Worm (Caenorhabditis elegans): Measurements from ENCODE around the gene cyl-1.

Gene cyl-1

DNA sequence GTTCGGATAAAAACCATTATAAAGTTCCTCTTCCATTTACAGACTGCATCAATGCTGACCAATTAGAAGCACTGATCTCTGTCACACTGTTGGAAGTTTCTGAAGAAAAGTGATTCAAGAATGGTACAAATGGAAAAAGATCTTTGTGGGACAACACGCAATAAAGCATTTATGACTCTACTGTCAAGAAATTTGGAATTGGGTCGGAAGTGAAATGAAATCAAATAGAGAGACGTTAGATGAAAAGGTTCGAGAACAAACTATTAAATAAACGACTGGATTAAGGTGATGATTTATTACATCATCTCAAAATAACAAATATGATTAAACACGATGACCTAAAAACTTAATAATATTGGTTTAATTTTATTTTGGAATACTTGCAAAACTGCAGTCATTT is 13.0 kb upstream of the cyl-1 start, which contains the start of gene F57F5.3:
Gene F57F5.3, minus strand, starts transcription at position 101 of the 400 bp plus-strand sequence.
- TF ChIP-seq T20F7.1 (GFP tag; optimal IDR thresholded peaks at IDR 0.05) (no peak), nhr-25 (tag; optimal IDR thresholded peaks at IDR 0.05; ENCODE audit: borderline replicate concordance, insufficient read depth) (no peak), mdl-1 (tag; optimal IDR thresholded peaks at IDR 0.05) (no peak), hmg-1.1 (GFP tag; IDR thresholded peaks at IDR 0.05) (no peak), hif-1 (tag; optimal IDR thresholded peaks at IDR 0.05) (no peak), dpl-1 (GFP tag; optimal IDR thresholded peaks at IDR 0.05) (no peak), Y5F2A.4 (GFP tag; optimal IDR thresholded peaks at IDR 0.05) (no peak), lin-15B (tag; optimal IDR thresholded peaks at IDR 0.05) (no peak), D1046.2 (GFP tag; IDR thresholded peaks at IDR 0.05) (no peak), R02D3.7 (tag; optimal IDR thresholded peaks at IDR 0.05) (no peak), spr-1 (tag; optimal IDR thresholded peaks at IDR 0.05) (no peak)

ce11 chrV:12004501-12004940 is 11.0 kb upstream of the cyl-1 start:
- TF ChIP-seq nhr-10 (tag; optimal IDR thresholded peaks at IDR 0.05) (no peak), daf-12 (tag; optimal IDR thresholded peaks at IDR 0.05) (no peak), zag-1 (tag; optimal IDR thresholded peaks at IDR 0.05) (no peak), R02D3.7 (tag; optimal IDR thresholded peaks at IDR 0.05) (peak; percentile 32), fos-1 (tag; optimal IDR thresholded peaks at IDR 0.05) (peak; percentile 55), zfp-3 (GFP tag; conservative IDR thresholded peaks at IDR 0.05) (peak; percentile 99), T20F7.1 (GFP tag; optimal IDR thresholded peaks at IDR 0.05) (peak; percentile 74), D1046.2 (GFP tag; IDR thresholded peaks at IDR 0.05) (no peak), cey-2 (tag; optimal IDR thresholded peaks at IDR 0.05; ENCODE audit: borderline replicate concordance, insufficient read depth) (no peak), unc-62 (GFP tag; optimal IDR thresholded peaks at IDR 0.05 in 1 of 2) (peak in 1 of 2 experiments; percentile 91), unc-62 (tag; optimal IDR thresholded peaks at IDR 0.05) (no peak), dmd-6 (GFP tag; IDR thresholded peaks at IDR 0.05) (peak; percentile 37), nhr-77 (tag; optimal IDR thresholded peaks at IDR 0.05) (peak; percentile 96), arid-1 (GFP tag; conservative IDR thresholded peaks at IDR 0.05) (0 out of 2 replicates have a peak, but pooled peaks have one; percentile 37), php-3 (GFP tag; IDR thresholded peaks at IDR 0.05) (0 out of 2 replicates have a peak, but pooled peaks have one; percentile 17), madf-5 (GFP tag; IDR thresholded peaks at IDR 0.05) (no peak), lin-38 (GFP tag; IDR thresholded peaks at IDR 0.05) (peak; percentile 58), aha-1 (tag) (peak; percentile 32), lin-15B (tag; optimal IDR thresholded peaks at IDR 0.05) (no peak), nhr-41 (GFP tag; IDR thresholded peaks at IDR 0.05) (no peak), attf-4 (tag; optimal IDR thresholded peaks at IDR 0.05) (peak; percentile 66), mep-1 (tag; optimal IDR thresholded peaks at IDR 0.05) (peak; percentile 41), mdl-1 (tag; optimal IDR thresholded peaks at IDR 0.05) (peak in 1 of 2 experiments; percentile 7), madf-9 (GFP tag; conservative IDR thresholded peaks at IDR 0.05) (no peak), lim-7 (GFP tag; IDR thresholded peaks at IDR 0.05) (0 out of 2 replicates have a peak, but pooled peaks have one; percentile 17), mxl-2 (GFP tag; conservative IDR thresholded peaks at IDR 0.05) (no peak), tra-1 (GFP tag; IDR thresholded peaks at IDR 0.05) (0 out of 2 replicates have a peak, but pooled peaks have one; percentile 59), saeg-2 (GFP tag; IDR thresholded peaks at IDR 0.05) (no peak), dve-1 (tag; optimal IDR thresholded peaks at IDR 0.05; ENCODE audit: insufficient read depth) (peak; percentile 39), nhr-237 (tag; optimal IDR thresholded peaks at IDR 0.05) (no peak), Y75B8A.6 (GFP tag; IDR thresholded peaks at IDR 0.05) (peak; percentile 88), spr-3 (GFP tag; optimal IDR thresholded peaks at IDR 0.05) (no peak), F10B5.3 (tag; optimal IDR thresholded peaks at IDR 0.05) (no peak), F26F4.8 (GFP tag; conservative IDR thresholded peaks at IDR 0.05) (no peak), pha-4 (GFP tag; IDR thresholded peaks at IDR 0.05) (0 out of 2 replicates have a peak, but pooled peaks have one; percentile 36), pha-4 (tag; optimal IDR thresholded peaks at IDR 0.05) (no peak), lsy-2 (tag; optimal IDR thresholded peaks at IDR 0.05) (peak in 1 of 2 experiments; percentile 16), T26A8.4 (GFP tag; IDR thresholded peaks at IDR 0.05) (peak; percentile 69; the same call in 1 of the 2 replicates), nhr-25 (tag; optimal IDR thresholded peaks at IDR 0.05; ENCODE audit: borderline replicate concordance, insufficient read depth) (no peak), nhr-11 (tag; optimal IDR thresholded peaks at IDR 0.05) (no peak), tag-97 (GFP tag; IDR thresholded peaks at IDR 0.05) (no peak), Y105C5A.15 (GFP tag; IDR thresholded peaks at IDR 0.05) (peak; percentile 85)

All from whole organism, L4 larva.